Worm (Caenorhabditis elegans) whole organism, L4 larva: ENCODE results near the gene srh-292.

Source experiments
- D1046.2 ChIP-seq: fragments of 200-800 bp; sonication (Bioruptor generic); IDR thresholded peaks from 2 replicates; pipeline ENCODE4 v1.3.6; 2022; ENCODE audit warnings: missing genetic modification characterization, missing compliant biosample characterization
- F37D6.2 ChIP-seq: sonication (generic microtip); optimal IDR thresholded peaks from 2 replicates; lab custom pipeline; 2016; ENCODE audit warnings: mild to moderate bottlenecking, missing genetic modification characterization, missing compliant biosample characterization
- F44E2.7 ChIP-seq: fragments of 200-800 bp; sonication (Bioruptor generic); IDR thresholded peaks from 2 replicates; pipeline ENCODE4 v2.1.2; 2022; ENCODE audit warnings: missing genetic modification characterization, missing compliant biosample characterization
- F49E8.2 ChIP-seq: sonication (generic microtip); optimal IDR thresholded peaks from 2 replicates; lab custom pipeline; 2016; ENCODE audit warnings: missing compliant biosample characterization, mild to moderate bottlenecking, missing genetic modification characterization, borderline replicate concordance
- T20F7.1 ChIP-seq: fragments of 200-800 bp; sonication (Bioruptor generic); optimal IDR thresholded peaks from 2 replicates; lab custom pipeline; 2018; ENCODE audit warnings: mild to moderate bottlenecking, missing genetic modification characterization, missing compliant biosample characterization
- Y48G9A.11 ChIP-seq: fragments of 200-800 bp; sonication (Bioruptor generic); IDR thresholded peaks from 2 replicates; pipeline ENCODE4 v1.3.6; 2022; ENCODE audit warnings: missing genetic modification reagents, missing genetic modification characterization, missing compliant biosample characterization
- Y5F2A.4 ChIP-seq: fragments of 200-800 bp; sonication (Bioruptor generic); optimal IDR thresholded peaks from 2 replicates; lab custom pipeline; 2018; ENCODE audit warnings: mild to moderate bottlenecking, missing genetic modification characterization, missing compliant biosample characterization
- ceh-62 ChIP-seq: sonication (generic microtip); optimal IDR thresholded peaks from 2 replicates; lab custom pipeline; 2017; ENCODE audit warnings: missing biosample characterization, missing genetic modification characterization
- ceh-82 ChIP-seq: sonication (generic microtip); optimal IDR thresholded peaks from 2 replicates; lab custom pipeline; 2017; ENCODE audit warnings: missing biosample characterization, missing genetic modification characterization
- daf-12 ChIP-seq: fragments of 150-350 bp; optimal IDR thresholded peaks from 2 replicates; lab custom pipeline; 2014; ENCODE audit warnings: missing biosample characterization, missing genetic modification reagents, missing genetic modification characterization
- daf-8 ChIP-seq: fragments of 200-800 bp; sonication (Bioruptor generic); IDR thresholded peaks from 2 replicates; pipeline ENCODE4 v1.3.6; 2022; ENCODE audit warnings: missing genetic modification characterization, missing compliant biosample characterization
- dpl-1 ChIP-seq: fragments of 150-350 bp; optimal IDR thresholded peaks from 2 replicates; lab custom pipeline; 2014; ENCODE audit warnings: missing biosample characterization, missing genetic modification reagents, missing genetic modification characterization
- duxl-1 ChIP-seq: sonication (generic microtip); optimal IDR thresholded peaks from 2 replicates; lab custom pipeline; 2016; ENCODE audit warnings: mild to moderate bottlenecking, missing genetic modification characterization, moderate library complexity, missing compliant biosample characterization; ENCODE audit not compliant: poor library complexity
- lin-29 ChIP-seq: fragments of 200-800 bp; sonication (Bioruptor generic); IDR thresholded peaks from 2 replicates; pipeline ENCODE4 v1.3.6; 2022; ENCODE audit warnings: missing genetic modification reagents, missing genetic modification characterization, missing compliant biosample characterization
- lsy-2 ChIP-seq, 2 experiments: fragments of 150-350 bp in 1 of 2; sonication (generic microtip) in 1 of 2; optimal IDR thresholded peaks; 2 replicates each; lab custom pipeline; 2014 to 2017; ENCODE audit warnings: missing biosample characterization in 2 of 2, missing genetic modification characterization in 2 of 2
- madf-5 ChIP-seq, 2 experiments: fragments of 200-800 bp; sonication (Bioruptor generic); IDR thresholded peaks; 2 replicates each; pipeline ENCODE4 v1.3.6; 2022; ENCODE audit warnings: missing compliant biosample characterization in 2 of 2, missing genetic modification characterization in 2 of 2
- madf-9 ChIP-seq: fragments of 200-800 bp; sonication (Bioruptor generic); conservative IDR thresholded peaks from 2 replicates; pipeline ENCODE4 v1.3.6; 2022; ENCODE audit warnings: missing genetic modification reagents, missing genetic modification characterization, missing compliant biosample characterization
- mdl-1 ChIP-seq, 2 experiments: fragments of 150-350 bp in 1 of 2; sonication (generic microtip) in 1 of 2; optimal IDR thresholded peaks; 2 replicates each; lab custom pipeline; 2014 to 2017; ENCODE audit warnings: missing biosample characterization in 2 of 2, missing genetic modification characterization in 2 of 2
- mxl-2 ChIP-seq: fragments of 200-800 bp; sonication (Bioruptor generic); conservative IDR thresholded peaks from 2 replicates; pipeline ENCODE4 v1.3.6; 2022; ENCODE audit warnings: missing genetic modification reagents, missing genetic modification characterization, missing compliant biosample characterization
- nhr-10 ChIP-seq: fragments of 150-350 bp; optimal IDR thresholded peaks from 2 replicates; lab custom pipeline; 2014; ENCODE audit warnings: missing biosample characterization, missing genetic modification characterization
- nhr-11 ChIP-seq: fragments of 150-350 bp; optimal IDR thresholded peaks from 2 replicates; lab custom pipeline; 2014; ENCODE audit warnings: missing biosample characterization, missing genetic modification characterization
- nhr-25 ChIP-seq: sonication (generic microtip); optimal IDR thresholded peaks from 2 replicates; lab custom pipeline; 2017; ENCODE audit warnings: missing genetic modification characterization, mild to moderate bottlenecking, missing compliant biosample characterization, antibody characterized with exemption, moderate library complexity, borderline replicate concordance; ENCODE audit not compliant: insufficient read depth
- nhr-42 ChIP-seq: fragments of 200-800 bp; sonication (Bioruptor generic); IDR thresholded peaks from 2 replicates; pipeline ENCODE4 v1.3.6; 2022; ENCODE audit warnings: missing genetic modification characterization, missing compliant biosample characterization
- nhr-6 ChIP-seq: fragments of 150-350 bp; optimal IDR thresholded peaks from 2 replicates; lab custom pipeline; 2014; ENCODE audit warnings: missing biosample characterization, missing genetic modification characterization
- pqm-1 ChIP-seq: sonication (generic microtip); optimal IDR thresholded peaks from 2 replicates; lab custom pipeline; 2017; ENCODE audit warnings: missing biosample characterization, missing genetic modification characterization
- tag-97 ChIP-seq: fragments of 200-800 bp; sonication (Bioruptor generic); IDR thresholded peaks from 2 replicates; pipeline ENCODE4 v1.3.6; 2022; ENCODE audit warnings: missing genetic modification characterization, missing compliant biosample characterization
- tra-1 ChIP-seq: fragments of 200-800 bp; sonication (Bioruptor generic); IDR thresholded peaks from 2 replicates; pipeline ENCODE4 v1.3.6; 2022; ENCODE audit warnings: missing genetic modification reagents, missing genetic modification characterization, missing compliant biosample characterization
- vab-7 ChIP-seq: fragments of 200-800 bp; sonication (Bioruptor generic); IDR thresholded peaks from 2 replicates; pipeline ENCODE4 v1.3.6; 2022; ENCODE audit warnings: missing genetic modification reagents, missing genetic modification characterization, missing compliant biosample characterization
- zfp-2 ChIP-seq: sonication (generic microtip); optimal IDR thresholded peaks from 2 replicates; lab custom pipeline; 2016; ENCODE audit warnings: mild to moderate bottlenecking, missing genetic modification characterization, missing compliant biosample characterization

srh-292 gene

DNA sequence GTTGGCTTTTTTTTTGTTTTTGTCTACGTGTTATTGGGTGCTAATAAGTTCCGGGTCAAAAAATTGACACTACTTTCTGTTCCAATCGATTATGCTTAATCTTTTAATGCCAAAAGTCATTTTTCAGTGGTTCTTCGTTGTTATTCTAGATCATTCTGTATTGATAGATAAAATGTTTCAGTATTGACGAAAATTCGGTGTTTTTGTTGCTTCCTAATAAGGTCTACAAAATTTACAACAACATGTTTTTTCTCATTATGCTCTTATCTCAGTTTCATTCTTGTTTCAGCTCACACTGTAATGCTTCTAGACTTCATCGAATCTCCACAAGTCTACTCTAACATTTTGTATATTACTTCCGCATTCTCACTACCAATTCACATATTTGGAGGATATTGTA, 28.8 kb downstream of the srh-292 start, which contains the start of gene srh-303:
TSS of gene srh-303 (plus strand) at position 301 of the 400 bp plus-strand sequence.
- TF ChIP-seq mxl-2 (no peak), lsy-2 (tag; optimal IDR thresholded peaks at IDR 0.05; lab: Kevin White, UChicago) (no peak), zfp-2 (no peak), mdl-1 (tag; optimal IDR thresholded peaks at IDR 0.05; lab: Kevin White, UChicago) (no peak), tag-97 (GFP tag; lab: Robert Waterston, UW) (no peak), pqm-1 (tag; lab: Kevin White, UChicago) (no peak), F49E8.2 (tag; lab: Kevin White, UChicago) (no peak), nhr-25 (no peak), dpl-1 (GFP tag; lab: Kevin White, UChicago) (no peak), Y48G9A.11 (GFP tag; lab: Robert Waterston, UW) (no peak), Y5F2A.4 (GFP tag; lab: Kevin White, UChicago) (no peak), nhr-42 (GFP tag; lab: Robert Waterston, UW) (no peak), ceh-82 (tag; lab: Kevin White, UChicago) (no peak), madf-5 (GFP tag; IDR thresholded peaks at IDR 0.05; lab: Robert Waterston, UW) (no peak), F44E2.7 (GFP tag; lab: Robert Waterston, UW) (no peak), D1046.2 (GFP tag; lab: Robert Waterston, UW) (no peak), madf-9 (GFP tag; lab: Robert Waterston, UW) (no peak), nhr-6 (tag; lab: Kevin White, UChicago) (no peak)

DNA sequence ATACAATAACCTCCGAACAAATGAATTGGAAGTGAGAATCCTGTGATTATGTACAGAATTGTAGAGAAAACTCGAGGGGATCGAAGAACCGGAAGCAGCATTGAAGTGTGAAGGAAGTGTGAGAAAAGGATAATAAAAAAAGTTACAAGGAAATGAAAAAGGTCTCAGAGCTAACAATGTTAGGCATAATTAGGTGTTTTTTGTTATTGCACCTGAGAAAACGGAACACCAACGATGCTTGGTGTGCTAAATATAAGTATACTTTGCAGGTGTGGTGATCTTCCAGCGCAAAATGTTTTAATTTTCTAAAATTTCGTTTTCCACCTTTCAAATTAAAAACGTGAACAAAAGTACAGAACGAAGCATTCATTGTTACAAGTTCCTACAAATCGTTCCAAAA, 41.5 kb downstream of the srh-292 start, which contains the start of gene srh-286:
TSS of gene srh-286 (minus strand) at position 101 of the 400 bp plus-strand sequence.
- no peak for TF ChIP-seq tra-1 (GFP tag; lab: Robert Waterston, UW)
- TF ChIP-seq daf-12 = no peak
- TF ChIP-seq T20F7.1 (GFP tag; lab: Kevin White, UChicago) = no peak
- no peak for TF ChIP-seq duxl-1 (tag; lab: Kevin White, UChicago)
- no peak for TF ChIP-seq nhr-10 (tag; lab: Kevin White, UChicago)
- TF ChIP-seq F37D6.2 (tag; lab: Kevin White, UChicago) = no peak
- TF ChIP-seq lin-29 (GFP tag; lab: Robert Waterston, UW) = no peak

- TF ChIP-seq nhr-11 (no peak), ceh-62 (tag; lab: Kevin White, UChicago) (no peak), madf-5 (GFP tag; IDR thresholded peaks at IDR 0.05; lab: Robert Waterston, UW) (no peak), vab-7 (GFP tag; lab: Robert Waterston, UW) (no peak), nhr-6 (tag; lab: Kevin White, UChicago) (no peak), daf-8 (no peak), Y5F2A.4 (GFP tag; lab: Kevin White, UChicago) (no peak)
These were observed 42.9 kb downstream of the srh-292 start for ce11 chrV:17845370-17845967.
